Worm (Caenorhabditis elegans) whole organism, young adult: ENCODE results near the gene Y43F8B.15.

Experiments used
- B0035.1 ChIP-seq: sonication (generic microtip); optimal IDR thresholded peaks from 2 replicates; lab custom pipeline; 2016; ENCODE audit warnings: missing genetic modification characterization, mild to moderate bottlenecking, missing compliant biosample characterization, missing genotype, missing genetic modification reagents
- D2030.7 ChIP-seq: fragments of 200-800 bp; sonication (Bioruptor generic); IDR thresholded peaks from 2 replicates; pipeline ENCODE4 v1.3.6; 2022; ENCODE audit warnings: missing genetic modification reagents, missing genetic modification characterization, missing compliant biosample characterization
- F10E7.11 ChIP-seq: sonication (generic microtip); optimal IDR thresholded peaks from 2 replicates; lab custom pipeline; 2017; ENCODE audit warnings: mild to moderate bottlenecking, missing genetic modification characterization, moderate library complexity, missing compliant biosample characterization
- F49E8.2 ChIP-seq: sonication (generic microtip); optimal IDR thresholded peaks from 3 replicates; lab custom pipeline; 2017; ENCODE audit warnings: missing genetic modification characterization, mild to moderate bottlenecking, missing compliant biosample characterization, antibody characterized with exemption, moderate library complexity; ENCODE audit not compliant: insufficient read depth
- K12H6.12 ChIP-seq: fragments of 200-800 bp; sonication (Bioruptor generic); optimal IDR thresholded peaks from 2 replicates; lab custom pipeline; 2018; ENCODE audit warnings: mild to moderate bottlenecking, missing genetic modification characterization, missing compliant biosample characterization
- T07F8.4 ChIP-seq: sonication (generic microtip); optimal IDR thresholded peaks from 2 replicates; lab custom pipeline; 2016; ENCODE audit warnings: mild to moderate bottlenecking, missing genetic modification characterization, moderate library complexity, missing compliant biosample characterization
- T26A5.8 ChIP-seq: sonication (generic microtip); optimal IDR thresholded peaks from 2 replicates; lab custom pipeline; 2016; ENCODE audit warnings: missing genetic modification characterization, missing compliant biosample characterization
- Y67H2A.10 ChIP-seq: fragments of 200-800 bp; sonication (Bioruptor generic); conservative IDR thresholded peaks from 2 replicates; pipeline ENCODE4 v1.3.6; 2022; ENCODE audit warnings: missing genetic modification reagents, missing genetic modification characterization, missing compliant biosample characterization
- akir-1 ChIP-seq: fragments of 200-800 bp; sonication (Bioruptor generic); optimal IDR thresholded peaks from 2 replicates; lab custom pipeline; 2018; ENCODE audit warnings: mild to moderate bottlenecking, missing genetic modification characterization, moderate library complexity, missing compliant biosample characterization
- aptf-2 ChIP-seq: fragments of 200-800 bp; sonication (Bioruptor generic); conservative IDR thresholded peaks from 2 replicates; pipeline ENCODE4 v1.3.6; 2022; ENCODE audit warnings: missing genetic modification reagents, missing genetic modification characterization, missing compliant biosample characterization
- athp-1 ChIP-seq: sonication (generic microtip); optimal IDR thresholded peaks from 2 replicates; lab custom pipeline; 2017; ENCODE audit warnings: mild to moderate bottlenecking, missing genetic modification characterization, missing compliant biosample characterization
- attf-6 ChIP-seq: fragments of 200-800 bp; sonication (Bioruptor generic); IDR thresholded peaks from 2 replicates; pipeline ENCODE4 v1.3.6; 2022; ENCODE audit warnings: missing genetic modification reagents, missing genetic modification characterization, missing compliant biosample characterization
- bed-2 ChIP-seq: fragments of 200-800 bp; sonication (Bioruptor generic); IDR thresholded peaks from 2 replicates; pipeline ENCODE4 v1.3.6; 2022; ENCODE audit warnings: missing genetic modification reagents, missing genetic modification characterization, missing compliant biosample characterization
- cebp-2 ChIP-seq: fragments of 200-800 bp; sonication (Bioruptor generic); IDR thresholded peaks from 2 replicates; pipeline ENCODE4 v1.3.6; 2022; ENCODE audit warnings: missing genetic modification characterization, missing compliant biosample characterization
- ceh-58 ChIP-seq: fragments of 200-800 bp; sonication (Bioruptor generic); IDR thresholded peaks from 2 replicates; pipeline ENCODE4 v1.3.6; 2022; ENCODE audit warnings: missing genetic modification characterization, missing compliant biosample characterization
- ceh-79 ChIP-seq: sonication (generic microtip); optimal IDR thresholded peaks from 2 replicates; lab custom pipeline; 2017; ENCODE audit warnings: mild to moderate bottlenecking, missing genetic modification characterization, missing compliant biosample characterization
- die-1 ChIP-seq: sonication (generic microtip); optimal IDR thresholded peaks from 2 replicates; lab custom pipeline; 2016; ENCODE audit warnings: missing genotype, mild to moderate bottlenecking, missing genetic modification characterization, missing compliant biosample characterization
- egrh-3 ChIP-seq: fragments of 200-800 bp; sonication (Bioruptor generic); IDR thresholded peaks from 2 replicates; pipeline ENCODE4 v1.3.6; 2022; ENCODE audit warnings: missing genetic modification reagents, missing genetic modification characterization, missing compliant biosample characterization
- ets-4 ChIP-seq: fragments of 200-800 bp; sonication (Bioruptor generic); optimal IDR thresholded peaks from 2 replicates; lab custom pipeline; 2018; ENCODE audit warnings: mild to moderate bottlenecking, missing genetic modification characterization, missing compliant biosample characterization
- fkh-3 ChIP-seq: sonication (generic microtip); optimal IDR thresholded peaks from 2 replicates; lab custom pipeline; 2016; ENCODE audit warnings: mild to moderate bottlenecking, missing genetic modification characterization, missing compliant biosample characterization
- gei-17 ChIP-seq: fragments of 200-800 bp; sonication (Bioruptor generic); optimal IDR thresholded peaks from 2 replicates; lab custom pipeline; 2018; ENCODE audit warnings: mild to moderate bottlenecking, missing genetic modification characterization, missing compliant biosample characterization
- hmg-1.2 ChIP-seq: fragments of 200-800 bp; sonication (Bioruptor generic); IDR thresholded peaks from 2 replicates; pipeline ENCODE4 v1.3.6; 2022; ENCODE audit warnings: missing genetic modification reagents, missing genetic modification characterization, missing compliant biosample characterization
- hsf-1 ChIP-seq: fragments of 200-800 bp; sonication (Bioruptor generic); IDR thresholded peaks from 2 replicates; pipeline ENCODE4 v1.3.6; 2022; ENCODE audit warnings: missing genetic modification reagents, missing genetic modification characterization, missing compliant biosample characterization
- let-526 ChIP-seq: fragments of 200-800 bp; sonication (Bioruptor generic); IDR thresholded peaks from 2 replicates; pipeline ENCODE4 v1.3.6; 2022; ENCODE audit warnings: missing genetic modification reagents, missing genetic modification characterization, missing compliant biosample characterization
- lir-1 ChIP-seq: fragments of 200-800 bp; sonication (Bioruptor generic); conservative IDR thresholded peaks from 2 replicates; pipeline ENCODE4 v1.3.6; 2022; ENCODE audit warnings: missing genetic modification reagents, missing genetic modification characterization, missing compliant biosample characterization
- madf-10 ChIP-seq: sonication (generic microtip); optimal IDR thresholded peaks from 2 replicates; lab custom pipeline; 2016; ENCODE audit warnings: mild to moderate bottlenecking, missing genetic modification characterization, missing compliant biosample characterization
- madf-6 ChIP-seq: fragments of 200-800 bp; sonication (Bioruptor generic); IDR thresholded peaks from 2 replicates; pipeline ENCODE4 v1.3.6; 2022; ENCODE audit warnings: missing genetic modification reagents, missing genetic modification characterization, missing compliant biosample characterization
- madf-8 ChIP-seq: fragments of 200-800 bp; sonication (Bioruptor generic); conservative IDR thresholded peaks from 2 replicates; pipeline ENCODE4 v1.3.6; 2022; ENCODE audit warnings: missing genetic modification reagents, missing genetic modification characterization, missing compliant biosample characterization
- nhr-120 ChIP-seq: fragments of 200-800 bp; sonication (Bioruptor generic); IDR thresholded peaks from 2 replicates; pipeline ENCODE4 v1.3.6; 2022; ENCODE audit warnings: missing genetic modification characterization, missing compliant biosample characterization
- nhr-80 ChIP-seq: sonication (generic microtip); optimal IDR thresholded peaks from 2 replicates; lab custom pipeline; 2016; ENCODE audit warnings: missing genetic modification characterization, missing compliant biosample characterization
- nhr-90 ChIP-seq: sonication (generic microtip); optimal IDR thresholded peaks from 2 replicates; lab custom pipeline; 2016; ENCODE audit warnings: missing genotype, mild to moderate bottlenecking, missing genetic modification characterization, missing compliant biosample characterization
- rcor-1 ChIP-seq: fragments of 200-800 bp; sonication (Bioruptor generic); IDR thresholded peaks from 2 replicates; pipeline ENCODE4 v1.3.6; 2022; ENCODE audit warnings: missing genetic modification reagents, missing genetic modification characterization, missing compliant biosample characterization
- rec-8 ChIP-seq, 2 experiments: sonication (generic microtip); optimal IDR thresholded peaks; 2 replicates each; lab custom pipeline; 2016; ENCODE audit warnings: mild to moderate bottlenecking in 2 of 2, missing genetic modification characterization in 2 of 2, missing genetic modification reagents in 2 of 2, missing genotype in 2 of 2, missing biosample characterization in 1 of 2, missing compliant biosample characterization in 1 of 2, moderate library complexity in 1 of 2
- sdz-38 ChIP-seq: sonication (generic microtip); optimal IDR thresholded peaks from 2 replicates; lab custom pipeline; 2016; ENCODE audit warnings: missing genotype, missing genetic modification characterization, missing compliant biosample characterization
- snpc-3.4 ChIP-seq: sonication (generic microtip); optimal IDR thresholded peaks from 2 replicates; lab custom pipeline; 2017; ENCODE audit warnings: missing genetic modification characterization, mild to moderate bottlenecking, missing compliant biosample characterization, antibody characterized with exemption, moderate library complexity, missing genotype, missing genetic modification reagents
- sptf-2 ChIP-seq: fragments of 200-800 bp; sonication (Bioruptor generic); optimal IDR thresholded peaks from 2 replicates; lab custom pipeline; 2018; ENCODE audit warnings: mild to moderate bottlenecking, missing genetic modification characterization, missing compliant biosample characterization
- unc-130 ChIP-seq: sonication (generic microtip); optimal IDR thresholded peaks from 2 replicates; lab custom pipeline; 2016; ENCODE audit warnings: missing genetic modification reagents, missing genetic modification characterization, missing compliant biosample characterization
- xnd-1 ChIP-seq: sonication (generic microtip); optimal IDR thresholded peaks from 2 replicates; lab custom pipeline; 2016; ENCODE audit warnings: missing genotype, missing genetic modification reagents, missing genetic modification characterization, missing compliant biosample characterization
- ztf-3 ChIP-seq: fragments of 200-800 bp; sonication (Bioruptor generic); optimal IDR thresholded peaks from 2 replicates; lab custom pipeline; 2018; ENCODE audit warnings: mild to moderate bottlenecking, missing genetic modification characterization, missing compliant biosample characterization

Y43F8B.15 gene

DNA sequence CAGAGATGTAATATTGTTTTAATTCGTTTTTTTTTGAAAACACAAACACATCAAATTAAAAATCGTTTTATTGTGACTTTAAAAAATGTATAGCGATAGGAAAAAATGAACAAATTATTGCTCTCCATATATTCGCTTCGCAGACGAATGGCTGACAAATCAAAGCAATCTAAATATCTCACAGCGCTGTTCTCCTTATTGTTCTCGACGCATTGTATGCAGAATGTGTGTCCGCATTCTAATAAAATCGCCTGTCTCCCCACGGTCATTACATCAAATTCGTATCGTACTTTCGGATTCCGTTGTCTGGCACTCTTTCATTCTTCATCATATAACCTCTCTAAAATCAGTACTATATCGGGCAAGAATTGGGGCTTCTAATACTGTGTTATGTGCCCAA, 15.9 kb upstream of the Y43F8B.15 start, which contains the start of gene Y43F8B.9:
TSS of gene Y43F8B.9 (plus strand) at position 301 of the 400 bp plus-strand sequence.
- TF ChIP-seq D2030.7 (no peak), F49E8.2 (tag; lab: Kevin White, UChicago) (no peak), cebp-2 (no peak), attf-6 (GFP tag; lab: Robert Waterston, UW) (no peak), nhr-90 (tag; lab: Kevin White, UChicago) (no peak), die-1 (tag; lab: Kevin White, UChicago) (no peak), gei-17 (GFP tag; lab: Kevin White, UChicago) (no peak), ceh-58 (GFP tag; lab: Robert Waterston, UW) (no peak)
- TF ChIP-seq, all 124 proteins: peak for 0

DNA sequence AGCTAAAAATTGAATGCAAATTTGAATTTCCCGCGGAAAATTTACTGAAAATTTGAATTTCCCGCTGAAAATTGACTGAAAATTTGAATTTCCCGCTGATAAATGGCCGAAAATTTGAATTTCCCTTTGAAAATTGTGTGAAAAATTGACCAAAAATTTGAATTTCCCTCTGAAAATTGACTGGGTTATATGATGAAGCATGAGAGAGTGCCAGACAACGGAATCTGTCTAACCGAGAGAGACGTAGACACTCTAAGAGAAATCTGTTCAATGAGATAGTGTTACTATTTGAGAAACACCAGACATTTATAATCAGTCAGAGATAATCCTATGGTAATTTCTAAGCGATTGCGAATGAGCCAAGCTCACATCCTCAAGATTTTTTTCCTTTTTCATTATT, 15.4 kb upstream of the Y43F8B.15 start:
- TF ChIP-seq nhr-80 (tag; lab: Kevin White, UChicago): no peak
- no peak for TF ChIP-seq Y67H2A.10
- TF ChIP-seq fkh-3 (tag; lab: Kevin White, UChicago): no peak
- TF ChIP-seq let-526: no peak
- TF ChIP-seq B0035.1 (tag; lab: Kevin White, UChicago): no peak
- no peak for TF ChIP-seq K12H6.12 (tag; lab: Kevin White, UChicago)
- no peak for TF ChIP-seq aptf-2 (GFP tag; lab: Robert Waterston, UW)
- no peak for TF ChIP-seq rec-8 (tag; optimal IDR thresholded peaks at IDR 0.05; lab: Kevin White, UChicago)
- no peak for TF ChIP-seq xnd-1 (tag; lab: Kevin White, UChicago)
- no peak for TF ChIP-seq athp-1 (tag; lab: Kevin White, UChicago)
- no peak for TF ChIP-seq madf-6 (GFP tag; lab: Robert Waterston, UW)
- TF ChIP-seq madf-8 (GFP tag; lab: Robert Waterston, UW): no peak
- TF ChIP-seq hsf-1 (GFP tag; lab: Robert Waterston, UW): no peak
- no peak for TF ChIP-seq hmg-1.2

DNA sequence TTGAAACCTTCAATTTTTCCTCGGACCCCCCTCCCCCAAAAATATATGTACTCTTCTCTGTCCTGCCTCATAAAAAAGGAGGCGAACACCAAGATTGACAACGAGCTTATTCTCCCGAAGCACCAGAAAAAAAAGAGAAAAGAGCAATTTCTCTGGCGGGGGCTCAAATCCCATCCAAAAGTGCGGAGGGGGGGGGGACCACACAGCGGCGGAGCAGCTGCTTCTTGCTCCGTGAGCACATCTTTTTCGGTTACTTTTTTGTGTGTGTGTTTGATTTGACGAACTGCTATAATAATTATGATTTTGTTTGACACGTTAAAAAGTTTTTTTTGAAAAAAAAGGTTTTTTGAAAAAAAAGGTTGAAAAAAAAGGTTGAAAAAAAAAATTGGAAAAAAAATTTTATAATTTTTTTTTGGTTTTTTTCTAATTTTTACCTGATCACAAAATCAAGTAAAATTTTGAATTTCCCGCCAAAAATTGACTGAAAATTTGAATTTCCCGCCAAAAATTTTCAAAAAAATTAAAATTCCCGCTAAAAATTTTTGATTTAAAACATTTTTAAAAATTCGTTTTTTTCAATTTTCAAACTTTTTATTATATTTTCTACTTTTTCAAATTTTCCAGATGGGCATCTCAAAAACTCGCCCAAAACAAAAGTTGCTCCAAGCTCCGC, 12.1 kb upstream of the Y43F8B.15 start, which contains the start of gene Y43F8B.10:
TSS of gene Y43F8B.10 (plus strand) at position 623 of the 673 bp plus-strand sequence.
- peak; percentile 16; the same call in 1 of the 2 replicates for TF ChIP-seq egrh-3 (GFP tag; lab: Robert Waterston, UW)
- TF ChIP-seq unc-130 (GFP tag; lab: Kevin White, UChicago): no peak
- TF ChIP-seq, all 124 proteins: peak for 1

DNA sequence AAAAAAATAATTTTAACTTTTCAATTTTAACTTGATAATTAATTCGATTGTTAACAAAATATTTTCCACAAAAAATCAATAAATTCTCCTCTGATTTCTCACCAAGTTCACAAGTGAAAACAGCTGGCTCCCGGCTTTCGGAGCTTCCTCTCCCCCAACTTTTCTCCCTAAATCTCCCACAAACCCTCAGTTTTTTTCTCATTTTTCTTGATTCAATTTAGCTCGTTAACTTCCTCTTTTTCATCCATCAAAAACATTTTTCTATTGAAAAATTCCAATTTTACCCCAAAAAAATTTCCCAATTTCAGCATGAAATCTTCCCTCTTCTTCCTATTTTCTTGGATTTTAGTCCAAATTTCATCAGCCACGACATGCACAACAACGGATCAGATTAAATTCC, 8.5 kb upstream of the Y43F8B.15 start, which contains the start of gene Y43F8B.11:
TSS of gene Y43F8B.11 (plus strand) at position 301 of the 400 bp plus-strand sequence.
- TF ChIP-seq T07F8.4 (tag; lab: Kevin White, UChicago) (no peak), snpc-3.4 (tag; lab: Kevin White, UChicago) (no peak), nhr-120 (GFP tag; lab: Robert Waterston, UW) (no peak), T26A5.8 (tag; lab: Kevin White, UChicago) (no peak), ets-4 (no peak), bed-2 (no peak), sptf-2 (GFP tag; lab: Kevin White, UChicago) (no peak), ceh-79 (no peak), sdz-38 (tag; lab: Kevin White, UChicago) (no peak), D2030.7 (no peak), madf-6 (GFP tag; lab: Robert Waterston, UW) (no peak), lir-1 (GFP tag; lab: Robert Waterston, UW) (no peak), akir-1 (GFP tag; lab: Kevin White, UChicago) (no peak), ztf-3 (no peak), ceh-58 (GFP tag; lab: Robert Waterston, UW) (no peak), F10E7.11 (no peak), madf-10 (no peak), nhr-80 (tag; lab: Kevin White, UChicago) (no peak), rcor-1 (no peak)
